Worm (Caenorhabditis elegans): ENCODE measurements around the gene perm-3.

The perm-3 gene

DNA sequence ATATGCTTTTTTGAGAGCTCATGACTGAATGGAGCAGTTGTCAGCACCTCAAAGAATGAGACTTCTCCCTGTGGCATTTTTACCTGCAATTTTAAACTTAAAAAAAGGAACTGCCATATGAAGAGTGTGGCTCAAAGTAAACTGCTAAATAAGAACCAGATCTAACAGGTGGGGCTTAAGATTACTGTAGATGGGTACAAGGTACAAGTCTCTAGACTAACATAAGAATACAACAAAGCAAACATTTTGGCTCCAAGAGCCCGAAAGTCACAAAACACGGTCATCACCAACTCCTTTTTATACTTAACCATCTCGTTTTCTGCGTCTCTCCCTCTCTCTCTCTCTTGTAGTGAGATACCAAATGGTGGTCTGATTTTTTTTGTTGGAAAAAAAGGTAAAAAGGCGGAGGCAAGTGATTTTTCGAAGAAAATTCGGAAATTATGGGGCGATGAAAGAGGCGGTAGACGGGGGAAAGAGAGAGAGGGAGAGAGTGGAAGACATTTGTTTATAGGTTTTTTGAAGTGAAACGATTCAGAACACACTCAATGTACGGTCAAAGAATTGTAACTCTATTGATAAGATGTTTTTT lies 6.0 kb downstream of the perm-3 start, which contains the start of gene elo-6:
Gene elo-6, minus strand, starts transcription at position 83 of the 589 bp plus-strand sequence.
- TF ChIP-seq nhr-76 (tag; optimal IDR thresholded peaks at IDR 0.05) (no peak), ceh-39 (tag; optimal IDR thresholded peaks at IDR 0.05) (no peak), nhr-237 (tag; optimal IDR thresholded peaks at IDR 0.05) (no peak)

DNA sequence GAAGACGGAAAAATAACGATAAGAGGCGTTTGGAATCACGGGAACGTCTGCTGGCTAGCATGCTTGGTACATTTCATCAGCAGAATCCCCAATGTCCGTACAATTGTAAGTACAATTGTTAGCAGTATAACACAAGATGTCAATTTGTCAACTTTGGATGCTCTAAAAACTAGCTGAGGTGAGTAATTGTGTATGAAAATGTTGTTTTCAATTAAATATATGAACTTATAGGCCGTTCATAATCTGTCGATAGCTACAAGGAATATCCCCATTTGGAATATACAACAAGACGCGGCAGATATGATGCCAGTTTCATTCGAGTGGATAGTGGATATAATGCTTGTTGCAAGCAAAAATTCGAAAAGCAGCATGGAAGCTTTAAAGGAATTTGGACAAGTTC lies 9.6 kb downstream of the perm-3 start, which contains the start of gene F41H10.12:
Gene F41H10.12, plus strand, starts transcription at position 301 of the 400 bp plus-strand sequence.
- TF ChIP-seq nhr-12 (tag; optimal IDR thresholded peaks at IDR 0.05) (no peak), ceh-43 (GFP tag; optimal IDR thresholded peaks at IDR 0.05) (no peak), tbx-8 (GFP tag; optimal IDR thresholded peaks at IDR 0.05) (no peak), lin-32 (GFP tag; optimal IDR thresholded peaks at IDR 0.05) (no peak), mep-1 (tag; optimal IDR thresholded peaks at IDR 0.05) (no peak), flh-1 (GFP tag; optimal IDR thresholded peaks at IDR 0.05) (no peak), elt-1 (tag; optimal IDR thresholded peaks at IDR 0.05; ENCODE audit: borderline replicate concordance, insufficient read depth) (no peak), sptf-1 (tag; optimal IDR thresholded peaks at IDR 0.05) (no peak), pha-4 (tag; optimal IDR thresholded peaks at IDR 0.05) (no peak), drap-1 (GFP tag; optimal IDR thresholded peaks at IDR 0.05) (no peak), cnd-1 (tag; optimal IDR thresholded peaks at IDR 0.05) (no peak), unc-120 (tag; optimal IDR thresholded peaks at IDR 0.05; ENCODE audit: poor library complexity, severe bottlenecking) (no peak), lsy-2 (tag; optimal IDR thresholded peaks at IDR 0.05) (no peak), blmp-1 (tag; optimal IDR thresholded peaks at IDR 0.05) (no peak), mls-2 (tag; optimal IDR thresholded peaks at IDR 0.05) (no peak), nhr-28 (tag; optimal IDR thresholded peaks at IDR 0.05) (no peak), lin-13 (tag; optimal IDR thresholded peaks at IDR 0.05) (no peak), ztf-11 (tag; optimal IDR thresholded peaks at IDR 0.05) (no peak), bed-3 (GFP tag; optimal IDR thresholded peaks at IDR 0.05) (no peak), nhr-2 (tag; optimal IDR thresholded peaks at IDR 0.05) (no peak)

DNA sequence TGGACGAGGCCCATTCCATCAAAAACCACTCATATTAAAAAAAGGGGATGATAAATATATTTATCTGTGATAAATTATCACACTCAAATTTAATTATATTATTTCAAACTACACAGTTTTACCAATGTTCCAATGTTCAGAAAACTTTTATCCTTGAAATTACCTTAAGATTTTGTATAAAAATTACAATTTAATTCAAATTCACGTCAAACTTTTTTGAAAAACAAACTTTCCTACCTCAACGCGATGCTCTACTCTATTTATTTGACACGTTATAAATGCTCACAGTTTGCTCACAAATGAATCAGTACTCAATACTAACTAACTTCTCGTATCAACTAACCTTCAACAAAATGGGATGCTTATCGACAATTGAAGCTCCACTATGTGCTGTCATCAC lies 12.0 kb downstream of the perm-3 start, which contains the start of gene F41H10.1:
Gene F41H10.1, plus strand, starts transcription at position 301 of the 400 bp plus-strand sequence.
- no peak for TF ChIP-seq mls-2 (tag; optimal IDR thresholded peaks at IDR 0.05)
- TF ChIP-seq nhr-12 (tag; optimal IDR thresholded peaks at IDR 0.05): no peak
- TF ChIP-seq lsy-2 (tag; optimal IDR thresholded peaks at IDR 0.05): no peak
- no peak for TF ChIP-seq unc-62 (GFP tag; optimal IDR thresholded peaks at IDR 0.05)
- TF ChIP-seq ceh-39 (tag; optimal IDR thresholded peaks at IDR 0.05): no peak
- TF ChIP-seq nhr-2 (tag; optimal IDR thresholded peaks at IDR 0.05): no peak
- no peak for TF ChIP-seq elt-3 (tag; optimal IDR thresholded peaks at IDR 0.05)
- TF ChIP-seq lin-32 (GFP tag; optimal IDR thresholded peaks at IDR 0.05): no peak

DNA sequence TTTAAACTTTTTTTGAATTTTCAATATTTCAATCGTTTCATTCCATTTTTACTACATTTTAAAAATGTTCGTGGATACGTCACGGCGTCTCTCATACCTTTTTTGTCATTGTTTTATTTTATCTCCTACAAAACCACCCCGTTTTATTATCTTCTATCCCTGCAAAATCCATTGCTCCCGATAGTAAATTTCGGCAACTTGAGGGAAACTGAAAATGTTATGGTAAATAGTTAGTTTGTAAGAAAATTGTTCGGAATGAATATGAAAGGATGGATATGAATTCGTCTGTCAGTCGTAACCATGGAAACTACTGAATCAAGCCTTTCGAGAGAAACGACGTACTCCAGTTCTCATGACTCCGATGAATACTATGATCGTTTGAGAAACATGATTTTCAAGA lies 13.3 kb downstream of the perm-3 start, which contains the start of gene F41H10.2:
Gene F41H10.2, plus strand, starts transcription at position 301 of the 400 bp plus-strand sequence.
- no peak for TF ChIP-seq M03D4.4 (tag; optimal IDR thresholded peaks at IDR 0.05)
- TF ChIP-seq ham-2 (GFP tag; optimal IDR thresholded peaks at IDR 0.05): no peak
- TF ChIP-seq hlh-1 (tag; optimal IDR thresholded peaks at IDR 0.05): no peak
- no peak for TF ChIP-seq lin-32 (GFP tag; optimal IDR thresholded peaks at IDR 0.05)
- TF ChIP-seq ceh-83 (GFP tag; optimal IDR thresholded peaks at IDR 0.05): no peak
- TF ChIP-seq lin-13 (tag; optimal IDR thresholded peaks at IDR 0.05): no peak
- TF ChIP-seq elt-1 (tag; optimal IDR thresholded peaks at IDR 0.05; ENCODE audit: borderline replicate concordance, insufficient read depth): no peak
- TF ChIP-seq unc-120 (tag; optimal IDR thresholded peaks at IDR 0.05; ENCODE audit: poor library complexity, severe bottlenecking): no peak

DNA sequence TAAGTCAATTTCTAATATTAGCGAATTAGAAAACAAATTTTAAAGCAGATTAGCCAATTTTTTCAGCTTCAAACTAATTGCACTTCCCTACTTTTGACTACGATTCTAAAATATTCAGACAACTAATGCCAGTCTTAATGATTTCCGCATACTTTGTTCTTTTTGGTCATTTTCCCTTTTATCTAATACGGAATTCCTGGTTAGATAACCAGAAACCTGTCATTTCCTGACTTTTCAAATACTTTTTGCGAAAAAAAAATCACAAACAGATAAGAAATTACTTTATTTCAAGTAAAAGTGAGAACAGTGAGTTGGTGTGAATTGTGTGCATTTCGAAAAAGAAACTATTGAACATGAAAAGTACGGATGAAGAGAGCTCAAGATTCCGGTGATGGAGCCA lies 14.5 kb downstream of the perm-3 start:
- TF ChIP-seq snpc-4 (tag; optimal IDR thresholded peaks at IDR 0.05) (no peak), bed-3 (GFP tag; optimal IDR thresholded peaks at IDR 0.05) (no peak), blmp-1 (tag; optimal IDR thresholded peaks at IDR 0.05) (no peak), unc-62 (GFP tag; optimal IDR thresholded peaks at IDR 0.05) (no peak), lin-32 (GFP tag; optimal IDR thresholded peaks at IDR 0.05) (no peak), elt-3 (tag; optimal IDR thresholded peaks at IDR 0.05) (no peak), drap-1 (GFP tag; optimal IDR thresholded peaks at IDR 0.05) (no peak)
